Worm (Caenorhabditis elegans): ENCODE data around the gene kle-2.
"Not testable (repeated sequence)": the region's sequence is repeated elsewhere in the genome, so short reads cannot be mapped to it uniquely, and the experiment has no call there.

DNA sequence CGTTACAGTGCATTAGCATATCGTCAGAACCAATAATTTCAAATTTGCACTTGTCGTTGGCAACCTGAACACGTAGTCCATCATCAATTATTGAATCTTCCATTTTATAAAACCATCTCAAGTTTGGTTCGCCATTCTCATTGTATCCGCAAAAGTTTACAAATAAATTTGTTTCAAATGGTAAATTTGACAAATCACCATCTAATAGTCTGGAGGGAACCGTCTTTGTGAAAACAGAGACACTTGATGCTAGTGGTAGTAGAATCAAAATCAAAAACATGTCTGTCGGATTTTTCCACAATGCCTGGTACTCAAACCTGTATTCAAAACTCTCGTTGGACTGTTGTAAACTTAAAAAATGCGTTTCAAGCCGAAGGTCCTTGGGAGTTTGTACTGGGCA, 22.8 kb downstream of the kle-2 start, which contains the start of gene F54H12.2:
- TF ChIP-seq ces-1 (GFP tag; optimal IDR thresholded peaks at IDR 0.05); pha-4 (tag; optimal IDR thresholded peaks at IDR 0.05); unc-120 (tag; optimal IDR thresholded peaks at IDR 0.05; ENCODE audit: poor library complexity, severe bottlenecking); elt-1 (tag; optimal IDR thresholded peaks at IDR 0.05; ENCODE audit: borderline replicate concordance, insufficient read depth); sptf-1 (tag; optimal IDR thresholded peaks at IDR 0.05); unc-39 (tag; optimal IDR thresholded peaks at IDR 0.05); ztf-11 (tag; optimal IDR thresholded peaks at IDR 0.05); unc-62 (GFP tag; optimal IDR thresholded peaks at IDR 0.05); hlh-1 (tag; optimal IDR thresholded peaks at IDR 0.05); mab-5 (tag; optimal IDR thresholded peaks at IDR 0.05); elt-3 (tag; optimal IDR thresholded peaks at IDR 0.05); snpc-4 (tag; optimal IDR thresholded peaks at IDR 0.05): not testable (repeated sequence)

All from whole organism, mixed stage, embryonic.